2 fruit fly cellular contexts compared by ENCODE assay signal in the genomic region with DNA sequence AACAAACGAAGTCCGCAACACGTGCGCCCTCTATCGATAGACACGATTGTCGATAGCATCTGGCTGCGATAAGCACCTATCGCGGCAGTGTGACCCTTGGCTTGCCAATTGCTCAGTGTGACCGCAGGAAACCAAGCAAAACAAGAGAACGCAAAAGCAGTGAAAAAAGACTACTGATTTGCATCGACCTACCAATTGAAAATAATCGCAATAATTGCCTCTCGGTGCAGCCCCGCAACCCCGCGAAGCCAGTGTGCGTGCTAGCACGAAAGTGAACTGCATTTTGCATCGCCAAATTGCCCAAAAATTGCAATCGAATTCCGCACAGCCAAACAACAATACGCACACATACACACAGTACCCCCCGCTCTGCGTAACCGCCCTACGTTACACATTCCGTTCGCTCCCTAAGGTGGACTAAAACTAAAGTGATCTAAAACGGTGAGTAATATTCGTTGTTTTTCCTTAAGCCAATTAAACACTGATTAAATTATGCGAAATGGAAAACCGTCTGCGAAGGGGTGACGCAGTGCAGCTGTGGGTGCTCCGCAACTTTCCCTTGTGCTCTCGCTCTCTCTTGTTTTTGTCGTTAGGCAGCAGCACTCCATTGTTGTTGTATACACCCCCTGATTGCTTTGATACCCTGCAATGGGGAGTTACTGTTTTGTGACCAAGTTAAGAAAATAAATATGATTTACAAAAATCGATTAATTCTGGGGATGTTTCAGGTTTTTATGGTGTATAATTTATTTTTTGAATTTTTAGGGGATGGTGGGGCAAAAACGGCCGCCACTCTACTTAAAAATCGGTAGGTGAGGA.
TF ChIP-seq lines count a peak whose summit lies in the region.

TSS of gene Rab14 (plus strand) at position 113 of the 819 bp plus-strand sequence.

TF ChIP-seq in whole organism, embryonic, 481 proteins besides CTCF, POLR2A, EP300 and RAD21 (continued from another document and continues in another):
- peak; percentile 54 for TF ChIP-seq CG18764 (GFP tag; optimal IDR thresholded peaks at IDR 0.05; lab: Kevin White, UChicago)
- peak; percentile 32 for TF ChIP-seq Mes4 (GFP tag; optimal IDR thresholded peaks at IDR 0.05; lab: Kevin White, UChicago)
- TF ChIP-seq CG7963 (GFP tag; IDR thresholded peaks at IDR 0.05; lab: Robert Waterston, UW; ENCODE audit: partially characterized antibody) = peak; percentile 78; the same call in 2 of the 3 replicates
- TF ChIP-seq CG2120 (GFP tag; optimal IDR thresholded peaks at IDR 0.05; lab: Kevin White, UChicago) = peak; percentile 89
- peak; percentile 84 for TF ChIP-seq ATbp (GFP tag; optimal IDR thresholded peaks at IDR 0.05; lab: Kevin White, UChicago)
- TF ChIP-seq sc (optimal IDR thresholded peaks at IDR 0.05; lab: Kevin White, UChicago) = no peak
- TF ChIP-seq sc (GFP tag; optimal IDR thresholded peaks at IDR 0.05; lab: Kevin White, UChicago) = peak; percentile 67
- peak; percentile 48 for TF ChIP-seq CG10462 (GFP tag; optimal IDR thresholded peaks at IDR 0.05; lab: Kevin White, UChicago)
- peak; percentile 65 for TF ChIP-seq CG10543 (GFP tag; optimal IDR thresholded peaks at IDR 0.05; lab: Kevin White, UChicago)
- peak; percentile 91 for TF ChIP-seq Bgb (GFP tag; IDR thresholded peaks at IDR 0.05; lab: Robert Waterston, UW; ENCODE audit: partially characterized antibody)
- TF ChIP-seq CG15479 (GFP tag; optimal IDR thresholded peaks at IDR 0.05; lab: Kevin White, UChicago) = peak; percentile 48
- TF ChIP-seq CG6683 (GFP tag; optimal IDR thresholded peaks at IDR 0.05; lab: Kevin White, UChicago) = peak; percentile 43
- TF ChIP-seq Doc2 (GFP tag; IDR thresholded peaks at IDR 0.05; lab: Robert Waterston, UW) = no peak
- peak; percentile 81 for TF ChIP-seq CG9932 (GFP tag; IDR thresholded peaks at IDR 0.05; lab: Robert Waterston, UW)
- TF ChIP-seq CG8924 (tag; optimal IDR thresholded peaks at IDR 0.05; lab: Kevin White, UChicago) = peak; percentile 88
- peak; percentile 63 for TF ChIP-seq gro (GFP tag; optimal IDR thresholded peaks at IDR 0.05; lab: Kevin White, UChicago)
- peak; percentile 77 for TF ChIP-seq tio (GFP tag; optimal IDR thresholded peaks at IDR 0.05; lab: Kevin White, UChicago)
- peak; percentile 68 for TF ChIP-seq B-H1 (GFP tag; IDR thresholded peaks at IDR 0.05; lab: Robert Waterston, UW)
- TF ChIP-seq CG6854 (GFP tag; optimal IDR thresholded peaks at IDR 0.05; lab: Kevin White, UChicago) = peak; percentile 73
- TF ChIP-seq CG6765 (GFP tag; optimal IDR thresholded peaks at IDR 0.05; lab: Kevin White, UChicago) = peak; percentile 77
- TF ChIP-seq Kr (GFP tag; optimal IDR thresholded peaks at IDR 0.05; lab: Kevin White, UChicago) = peak; percentile 35
- peak; percentile 82 for TF ChIP-seq seq (GFP tag; IDR thresholded peaks at IDR 0.05; lab: Robert Waterston, UW)
- TF ChIP-seq dysf (GFP tag; IDR thresholded peaks at IDR 0.05; lab: Robert Waterston, UW) = peak; percentile 84
- no peak for TF ChIP-seq bigmax (GFP tag; optimal IDR thresholded peaks at IDR 0.05; lab: Kevin White, UChicago)
- no peak for TF ChIP-seq CG30020 (tag; optimal IDR thresholded peaks at IDR 0.05; lab: Kevin White, UChicago)
- TF ChIP-seq ci (GFP tag; IDR thresholded peaks at IDR 0.05; lab: Robert Waterston, UW) = peak; percentile 91
- TF ChIP-seq HLH4C (GFP tag; IDR thresholded peaks at IDR 0.05; lab: Robert Waterston, UW; ENCODE audit: partially characterized antibody) = peak; percentile 86
- peak; percentile 34 for TF ChIP-seq NK7.1 (GFP tag; optimal IDR thresholded peaks at IDR 0.05; lab: Kevin White, UChicago)
- peak; percentile 32 for TF ChIP-seq CG10654 (GFP tag; optimal IDR thresholded peaks at IDR 0.05; lab: Kevin White, UChicago)
- TF ChIP-seq Atf3 (GFP tag; optimal IDR thresholded peaks at IDR 0.05; lab: Kevin White, UChicago) = peak; percentile 70
- peak; percentile 78 for TF ChIP-seq CG1233 (GFP tag; optimal IDR thresholded peaks at IDR 0.05; lab: Kevin White, UChicago)
- TF ChIP-seq Sin3A (optimal IDR thresholded peaks at IDR 0.05; lab: Kevin White, UChicago) = peak; percentile 91
- peak; percentile 80 for TF ChIP-seq schlank (tag; optimal IDR thresholded peaks at IDR 0.05; lab: Kevin White, UChicago)
- peak in 1 of 3 experiments; percentile 57 for TF ChIP-seq lola (GFP tag; optimal IDR thresholded peaks at IDR 0.05; lab: Kevin White, UChicago)
- TF ChIP-seq CG2129 (GFP tag; IDR thresholded peaks at IDR 0.05; lab: Robert Waterston, UW; ENCODE audit: partially characterized antibody) = peak; percentile 58
- peak; percentile 62 for TF ChIP-seq CG11085 (GFP tag; IDR thresholded peaks at IDR 0.05; lab: Robert Waterston, UW)
- TF ChIP-seq Ptx1 (GFP tag; IDR thresholded peaks at IDR 0.05; lab: Robert Waterston, UW) = peak; percentile 70
- TF ChIP-seq CG3847 (GFP tag; IDR thresholded peaks at IDR 0.05; lab: Robert Waterston, UW) = peak; percentile 67
- TF ChIP-seq CG2116 (GFP tag; optimal IDR thresholded peaks at IDR 0.05; lab: Kevin White, UChicago) = peak; percentile 72
- peak; percentile 83; the same call in 1 of the 2 replicates for TF ChIP-seq stc (GFP tag; IDR thresholded peaks at IDR 0.05; lab: Robert Waterston, UW)
- TF ChIP-seq B-H2 (GFP tag; optimal IDR thresholded peaks at IDR 0.05; lab: Kevin White, UChicago) = peak; percentile 75
- TF ChIP-seq CrebB (tag; optimal IDR thresholded peaks at IDR 0.05; lab: Kevin White, UChicago) = peak; percentile 36
- TF ChIP-seq her (GFP tag; optimal IDR thresholded peaks at IDR 0.05; lab: Kevin White, UChicago) = peak; percentile 57
- peak; percentile 89 for TF ChIP-seq CG14014 (GFP tag; IDR thresholded peaks at IDR 0.05; lab: Robert Waterston, UW)
- peak; percentile 77 for TF ChIP-seq hbn (GFP tag; IDR thresholded peaks at IDR 0.05; lab: Robert Waterston, UW; ENCODE audit: partially characterized antibody)
- TF ChIP-seq amos (GFP tag; IDR thresholded peaks at IDR 0.05; lab: Robert Waterston, UW; ENCODE audit: partially characterized antibody) = peak; percentile 93
- TF ChIP-seq Dbx (GFP tag; IDR thresholded peaks at IDR 0.05; lab: Robert Waterston, UW) = peak; percentile 80
- peak; percentile 60 for TF ChIP-seq shn (GFP tag; optimal IDR thresholded peaks at IDR 0.05; lab: Kevin White, UChicago)
- peak; percentile 60; the same call in 2 of the 3 replicates for TF ChIP-seq CG7357 (GFP tag; IDR thresholded peaks at IDR 0.05; lab: Robert Waterston, UW)
- peak; percentile 85 for TF ChIP-seq CG13296 (GFP tag; optimal IDR thresholded peaks at IDR 0.05; lab: Kevin White, UChicago)
- no peak for TF ChIP-seq hth (optimal IDR thresholded peaks at IDR 0.05; lab: Kevin White, UChicago)
- TF ChIP-seq Hmr (GFP tag; optimal IDR thresholded peaks at IDR 0.05; lab: Kevin White, UChicago) = peak; percentile 89
- peak; percentile 89 for TF ChIP-seq D19B (GFP tag; optimal IDR thresholded peaks at IDR 0.05; lab: Kevin White, UChicago)
- TF ChIP-seq Oaz (GFP tag; IDR thresholded peaks at IDR 0.05; lab: Robert Waterston, UW) = peak; percentile 59
- TF ChIP-seq CG8290 (GFP tag; optimal IDR thresholded peaks at IDR 0.05; lab: Kevin White, UChicago) = peak; percentile 31
- peak in 1 of 2 experiments; percentile 78 for TF ChIP-seq CG8290 (tag; optimal IDR thresholded peaks at IDR 0.05; lab: Kevin White, UChicago)
- TF ChIP-seq HLH3B (GFP tag; IDR thresholded peaks at IDR 0.05; lab: Robert Waterston, UW) = peak; percentile 72
- TF ChIP-seq Hr51 (GFP tag; optimal IDR thresholded peaks at IDR 0.05; lab: Kevin White, UChicago) = peak; percentile 68 to 90

TF ChIP-seq in whole organism, prepupa, 60 proteins besides CTCF, POLR2A, EP300 and RAD21 (continued from another document):
- peak; percentile 87 for TF ChIP-seq acj6 (GFP tag; optimal IDR thresholded peaks at IDR 0.05; lab: Kevin White, UChicago)
- peak; percentile 61 for TF ChIP-seq CG16779 (tag; optimal IDR thresholded peaks at IDR 0.05; lab: Kevin White, UChicago)
- TF ChIP-seq achi (GFP tag; optimal IDR thresholded peaks at IDR 0.05; lab: Kevin White, UChicago) = peak; percentile 88
- TF ChIP-seq Eip75B (GFP tag; optimal IDR thresholded peaks at IDR 0.05; lab: Kevin White, UChicago) = peak; percentile 75
- TF ChIP-seq Eip93F (GFP tag; optimal IDR thresholded peaks at IDR 0.05; lab: Kevin White, UChicago) = peak; percentile 48
- TF ChIP-seq eg (GFP tag; IDR thresholded peaks at IDR 0.05; lab: Robert Waterston, UW) = peak; percentile 93
- TF ChIP-seq Hr39 (GFP tag; optimal IDR thresholded peaks at IDR 0.05; lab: Kevin White, UChicago) = peak; percentile 82
- peak; percentile 48 for TF ChIP-seq fd59A (GFP tag; optimal IDR thresholded peaks at IDR 0.05; lab: Kevin White, UChicago)
- peak; percentile 78 for TF ChIP-seq CG6276 (GFP tag; optimal IDR thresholded peaks at IDR 0.05; lab: Kevin White, UChicago)
- TF ChIP-seq CG10631 (GFP tag; optimal IDR thresholded peaks at IDR 0.05; lab: Kevin White, UChicago) = peak; percentile 77
- TF ChIP-seq CG6163 (GFP tag; IDR thresholded peaks at IDR 0.05; lab: Robert Waterston, UW) = peak; percentile 90
- peak; percentile 45 for TF ChIP-seq Hr38 (GFP tag; optimal IDR thresholded peaks at IDR 0.05; lab: Kevin White, UChicago)
- TF ChIP-seq spab (GFP tag; optimal IDR thresholded peaks at IDR 0.05; lab: Kevin White, UChicago) = peak; percentile 59
- TF ChIP-seq Met (GFP tag; optimal IDR thresholded peaks at IDR 0.05; lab: Kevin White, UChicago) = peak; percentile 78
- TF ChIP-seq Blimp-1 (GFP tag; optimal IDR thresholded peaks at IDR 0.05; lab: Kevin White, UChicago) = peak; percentile 22
